Fruit fly (Drosophila melanogaster) whole organism, embryonic: ENCODE data around the gene CG11703.

Experiments
- Ada2b ChIP-seq: fragments of 200-800 bp; sonication (Bioruptor generic); IDR thresholded peaks from 2 replicates; pipeline ENCODE4 v1.3.6; 2022; ENCODE audit warnings: missing biosample characterization, missing genetic modification characterization
- Blimp-1 ChIP-seq: fragments of 200-800 bp; sonication (Bioruptor generic); optimal IDR thresholded peaks from 3 replicates; lab custom pipeline; 2018; ENCODE audit warnings: missing biosample characterization, missing genetic modification characterization, mild to moderate bottlenecking, moderate library complexity, missing genetic modification reagents
- CG10209 ChIP-seq: fragments of 200-800 bp; sonication (Bioruptor generic); optimal IDR thresholded peaks from 3 replicates; lab custom pipeline; 2017; ENCODE audit warnings: missing biosample characterization, mild to moderate bottlenecking, missing genetic modification characterization, missing genetic modification reagents
- CG12071 ChIP-seq: fragments of 200-800 bp; sonication (Bioruptor generic); optimal IDR thresholded peaks from 3 replicates; lab custom pipeline; 2018; ENCODE audit warnings: missing biosample characterization, mild to moderate bottlenecking, missing genetic modification characterization
- CG12391 ChIP-seq: fragments of 200-800 bp; sonication (Bioruptor generic); optimal IDR thresholded peaks from 3 replicates; lab custom pipeline; 2018; ENCODE audit warnings: missing biosample characterization, mild to moderate bottlenecking, missing genetic modification characterization, moderate library complexity
- CG13296 ChIP-seq: fragments of 200-800 bp; sonication (Bioruptor generic); optimal IDR thresholded peaks from 3 replicates; lab custom pipeline; 2018; ENCODE audit warnings: missing biosample characterization, mild to moderate bottlenecking, missing genetic modification characterization
- CG14050 ChIP-seq: fragments of 200-800 bp; sonication (Bioruptor generic); IDR thresholded peaks from 3 replicates; pipeline ENCODE4 v1.3.6; 2022; ENCODE audit warnings: missing biosample characterization, missing genetic modification characterization
- CG15073 ChIP-seq: fragments of 200-800 bp; sonication (Bioruptor generic); optimal IDR thresholded peaks from 2 replicates; lab custom pipeline; 2016; ENCODE audit warnings: missing biosample characterization, missing genetic modification characterization
- CG16815 ChIP-seq: fragments of 200-800 bp; sonication (Bioruptor generic); optimal IDR thresholded peaks from 3 replicates; lab custom pipeline; 2017; ENCODE audit warnings: missing biosample characterization, mild to moderate bottlenecking, missing genetic modification characterization
- CG16863 ChIP-seq: fragments of 200-800 bp; sonication (Bioruptor generic); optimal IDR thresholded peaks from 3 replicates; lab custom pipeline; 2016; ENCODE audit warnings: missing biosample characterization, missing genetic modification characterization
- CG17385 ChIP-seq: fragments of 200-800 bp; sonication (Bioruptor generic); optimal IDR thresholded peaks from 3 replicates; lab custom pipeline; 2018; ENCODE audit warnings: missing biosample characterization, mild to moderate bottlenecking, missing genetic modification characterization
- CG17612 ChIP-seq: fragments of 200-800 bp; sonication (Bioruptor generic); IDR thresholded peaks from 2 replicates; pipeline ENCODE4 v1.3.6; 2022; ENCODE audit warnings: missing biosample characterization, missing genetic modification characterization
- CG18599 ChIP-seq: fragments of 200-800 bp; sonication (Bioruptor generic); optimal IDR thresholded peaks from 3 replicates; lab custom pipeline; 2017; ENCODE audit warnings: missing biosample characterization, missing genetic modification characterization, mild to moderate bottlenecking, moderate library complexity, missing genetic modification reagents
- CG18619 ChIP-seq: fragments of 200-800 bp; sonication (Bioruptor generic); optimal IDR thresholded peaks from 3 replicates; lab custom pipeline; 2017; ENCODE audit warnings: missing biosample characterization, mild to moderate bottlenecking, missing genetic modification characterization
- CG2889 ChIP-seq: fragments of 200-800 bp; sonication (Bioruptor generic); IDR thresholded peaks from 3 replicates; pipeline ENCODE4 v1.3.6; 2022; ENCODE audit warnings: missing biosample characterization, missing genetic modification characterization
- CG30431 ChIP-seq: fragments of 200-800 bp; sonication (Bioruptor generic); optimal IDR thresholded peaks from 2 replicates; lab custom pipeline; 2017; ENCODE audit warnings: missing biosample characterization, missing genetic modification characterization
- CG43689 ChIP-seq: fragments of 200-800 bp; sonication (Bioruptor generic); IDR thresholded peaks from 2 replicates; pipeline ENCODE4 v1.3.6; 2022; ENCODE audit warnings: missing biosample characterization, missing genetic modification characterization
- CG8924 ChIP-seq: fragments of 200-800 bp; optimal IDR thresholded peaks from 3 replicates; lab custom pipeline; 2019; ENCODE audit warnings: missing biosample characterization, mild to moderate bottlenecking, missing genetic modification characterization, moderate library complexity
- CoRest ChIP-seq: fragments of 200-800 bp; sonication (Bioruptor generic); optimal IDR thresholded peaks from 3 replicates; lab custom pipeline; 2018; ENCODE audit warnings: missing biosample characterization, mild to moderate bottlenecking, missing genetic modification characterization, moderate library complexity
- Deaf1 ChIP-seq: fragments of 200-800 bp; optimal IDR thresholded peaks from 3 replicates; lab custom pipeline; 2019; ENCODE audit warnings: missing biosample characterization, mild to moderate bottlenecking, missing genetic modification characterization, moderate library complexity
- Dip3 ChIP-seq: fragments of 200-800 bp; sonication (Bioruptor generic); optimal IDR thresholded peaks from 3 replicates; lab custom pipeline; 2016; ENCODE audit warnings: missing biosample characterization, missing genetic modification characterization
- Ets65A ChIP-seq: fragments of 200-800 bp; sonication (Bioruptor generic); peaks from one replicate; lab custom pipeline; 2016; ENCODE audit warnings: missing biosample characterization, missing genetic modification characterization
- Fer3 ChIP-seq: fragments of 200-800 bp; sonication (Bioruptor generic); optimal IDR thresholded peaks from 2 replicates; lab custom pipeline; 2018; ENCODE audit warnings: missing biosample characterization, mild to moderate bottlenecking, missing genetic modification characterization, moderate library complexity
- Hmr ChIP-seq: fragments of 200-800 bp; sonication (Bioruptor generic); optimal IDR thresholded peaks from 3 replicates; lab custom pipeline; 2017; ENCODE audit warnings: mild to moderate bottlenecking, missing biosample characterization, missing genetic modification reagents, missing genetic modification characterization
- Hr51 ChIP-seq, 2 experiments: fragments of 200-800 bp; sonication (Bioruptor generic); optimal IDR thresholded peaks; 2 replicates in 1 of 2; 3 replicates in 1 of 2; lab custom pipeline; 2016 to 2018; ENCODE audit warnings: missing biosample characterization in 2 of 2, missing genetic modification characterization in 2 of 2, mild to moderate bottlenecking in 1 of 2, moderate library complexity in 1 of 2
- Hsf ChIP-seq: fragments of 200-800 bp; sonication (Bioruptor generic); optimal IDR thresholded peaks from 3 replicates; lab custom pipeline; 2016; ENCODE audit warnings: missing biosample characterization, missing genetic modification characterization
- Nf-YC ChIP-seq: fragments of 200-800 bp; optimal IDR thresholded peaks from 3 replicates; lab custom pipeline; 2019; ENCODE audit warnings: missing biosample characterization, mild to moderate bottlenecking, missing genetic modification characterization, moderate library complexity
- NfI ChIP-seq: fragments of 200-800 bp; sonication (Bioruptor generic); optimal IDR thresholded peaks from 3 replicates; lab custom pipeline; 2018; ENCODE audit warnings: missing biosample characterization, mild to moderate bottlenecking, missing genetic modification characterization, moderate library complexity
- PHDP ChIP-seq: fragments of 200-800 bp; sonication (Bioruptor generic); optimal IDR thresholded peaks from 3 replicates; lab custom pipeline; 2018; ENCODE audit warnings: missing biosample characterization, mild to moderate bottlenecking, missing genetic modification characterization, moderate library complexity
- Sox102F ChIP-seq: fragments of 200-800 bp; sonication (Bioruptor generic); optimal IDR thresholded peaks from 2 replicates; lab custom pipeline; 2018; ENCODE audit warnings: missing biosample characterization, mild to moderate bottlenecking, missing genetic modification characterization, moderate library complexity
- Ssrp ChIP-seq: fragments of 200-800 bp; sonication (Bioruptor generic); optimal IDR thresholded peaks from 2 replicates; lab custom pipeline; 2018; ENCODE audit warnings: missing biosample characterization, mild to moderate bottlenecking, missing genetic modification characterization, moderate library complexity
- ase ChIP-seq: fragments of 200-800 bp; sonication (Bioruptor generic); IDR thresholded peaks from 3 replicates; pipeline ENCODE4 v1.3.6; 2022; ENCODE audit warnings: missing biosample characterization, missing genetic modification characterization
- ash1 ChIP-seq: fragments of 200-800 bp; sonication (Bioruptor generic); optimal IDR thresholded peaks from 2 replicates; lab custom pipeline; 2018; ENCODE audit warnings: missing biosample characterization, mild to moderate bottlenecking, missing genetic modification characterization
- bsh ChIP-seq, 2 experiments: fragments of 200-800 bp; sonication (Bioruptor generic); optimal IDR thresholded peaks; 2 replicates each; lab custom pipeline; 2017 to 2018; ENCODE audit warnings: mild to moderate bottlenecking in 2 of 2, missing biosample characterization in 2 of 2, missing genetic modification characterization in 2 of 2, moderate library complexity in 1 of 2
- corto ChIP-seq: fragments of 200-800 bp; sonication (Bioruptor generic); optimal IDR thresholded peaks from 2 replicates; lab custom pipeline; 2016; ENCODE audit warnings: missing biosample characterization, mild to moderate bottlenecking, missing genetic modification characterization, moderate library complexity
- disco-r ChIP-seq: fragments of 200-800 bp; sonication (Bioruptor generic); optimal IDR thresholded peaks from 2 replicates; lab custom pipeline; 2016; ENCODE audit warnings: missing biosample characterization, missing genetic modification characterization
- dpn ChIP-seq, 2 experiments: fragments of 200-800 bp; sonication (Bioruptor generic); optimal IDR thresholded peaks; 3 replicates each; lab custom pipeline; 2016; ENCODE audit warnings: missing biosample characterization in 2 of 2, missing genetic modification characterization in 2 of 2
- esg ChIP-seq: fragments of 200-800 bp; sonication (Bioruptor generic); conservative IDR thresholded peaks from 2 replicates; pipeline ENCODE4 v1.3.6; 2022; ENCODE audit warnings: missing biosample characterization, missing genetic modification characterization
- eve ChIP-seq, 2 experiments: fragments of >200 bp; optimal IDR thresholded peaks; 2 replicates each; lab custom pipeline; 2017; ENCODE audit warnings: missing biosample characterization in 2 of 2, missing genetic modification characterization in 2 of 2
- fd3F ChIP-seq: fragments of 200-800 bp; sonication (Bioruptor generic); optimal IDR thresholded peaks from 2 replicates; lab custom pipeline; 2018; ENCODE audit warnings: missing biosample characterization, mild to moderate bottlenecking, missing genetic modification characterization, moderate library complexity
- hb ChIP-seq: fragments of 200-800 bp; sonication (Bioruptor generic); IDR thresholded peaks from 3 replicates; pipeline ENCODE4 v1.3.6; 2022; ENCODE audit warnings: missing biosample characterization, missing genetic modification characterization; ENCODE audit not compliant: partially characterized antibody
- jigr1 ChIP-seq: fragments of 200-800 bp; sonication (Bioruptor generic); IDR thresholded peaks from 3 replicates; pipeline ENCODE4 v1.3.6; 2022; ENCODE audit warnings: missing biosample characterization, missing genetic modification characterization
- nau ChIP-seq: fragments of 200-800 bp; sonication (Bioruptor generic); optimal IDR thresholded peaks from 3 replicates; lab custom pipeline; 2017; ENCODE audit warnings: missing biosample characterization, mild to moderate bottlenecking, missing genetic modification characterization, missing genetic modification reagents
- odd ChIP-seq: fragments of 200-800 bp; sonication (Bioruptor generic); optimal IDR thresholded peaks from 2 replicates; lab custom pipeline; 2017; ENCODE audit warnings: missing biosample characterization, mild to moderate bottlenecking, missing genetic modification characterization
- phol ChIP-seq: fragments of 200-800 bp; sonication (Bioruptor generic); optimal IDR thresholded peaks from 3 replicates; lab custom pipeline; 2018; ENCODE audit warnings: missing biosample characterization, mild to moderate bottlenecking, missing genetic modification characterization, moderate library complexity
- scrt ChIP-seq: fragments of 200-800 bp; sonication (Bioruptor generic); optimal IDR thresholded peaks from 2 replicates; lab custom pipeline; 2018; ENCODE audit warnings: missing biosample characterization, mild to moderate bottlenecking, missing genetic modification characterization, moderate library complexity
- slp2 ChIP-seq: fragments of 200-800 bp; sonication (Bioruptor generic); optimal IDR thresholded peaks from 2 replicates; lab custom pipeline; 2016; ENCODE audit warnings: missing biosample characterization, missing genetic modification characterization
- trh ChIP-seq: fragments of 200-800 bp; sonication (Bioruptor generic); optimal IDR thresholded peaks from 2 replicates; lab custom pipeline; 2016; ENCODE audit warnings: missing biosample characterization, missing genetic modification characterization
- unpg ChIP-seq: fragments of 200-800 bp; sonication (Bioruptor generic); optimal IDR thresholded peaks from 3 replicates; lab custom pipeline; 2018; ENCODE audit warnings: missing biosample characterization, mild to moderate bottlenecking, missing genetic modification characterization, moderate library complexity

CG11703 gene

DNA sequence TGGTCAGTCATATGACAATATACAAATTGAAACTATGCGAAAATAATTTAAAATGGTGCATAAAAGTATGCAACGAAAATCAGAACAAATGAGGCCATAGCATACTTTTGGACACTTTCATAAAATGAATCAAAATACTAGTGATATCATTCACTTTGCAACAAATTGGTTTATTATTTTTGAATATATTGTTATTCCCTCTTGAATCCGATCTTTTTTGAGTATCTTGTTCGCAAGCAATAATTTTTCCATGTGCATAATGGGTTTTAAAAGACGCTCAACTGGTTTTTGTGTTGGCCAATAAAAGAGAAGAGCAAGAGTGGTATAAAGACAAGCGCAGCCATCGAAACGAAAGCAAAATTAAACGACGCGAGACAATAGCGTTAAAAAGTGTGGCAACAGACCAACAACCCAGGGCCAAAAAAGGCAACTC is 40.2 kb downstream of the CG11703 start (continued):
- TF ChIP-seq jigr1 (no peak), CG18599 (GFP tag; lab: Kevin White, UChicago) (peak; percentile 4), CG16815 (GFP tag; lab: Kevin White, UChicago) (no peak), corto (GFP tag; lab: Kevin White, UChicago) (no peak), CG16863 (GFP tag; lab: Kevin White, UChicago) (no peak), PHDP (tag; lab: Kevin White, UChicago) (peak; percentile 26), CG17385 (GFP tag; lab: Kevin White, UChicago) (peak; percentile 13), phol (tag; lab: Kevin White, UChicago) (no peak), Hmr (GFP tag; lab: Kevin White, UChicago) (peak; percentile 35), CG10209 (peak; percentile 6), Fer3 (tag; lab: Kevin White, UChicago) (peak; percentile 16), slp2 (GFP tag; lab: Kevin White, UChicago) (no peak), Ssrp (tag; lab: Kevin White, UChicago) (peak; percentile 23), Ada2b (peak; percentile 25; the same call in 1 of the 2 replicates), CG18619 (no peak), nau (GFP tag; lab: Kevin White, UChicago) (no peak), NfI (GFP tag; lab: Kevin White, UChicago) (peak; percentile 30), unpg (GFP tag; lab: Kevin White, UChicago) (peak; percentile 27), CG15073 (GFP tag; lab: Kevin White, UChicago) (no peak), CG8924 (peak; percentile 31), CG43689 (no peak), scrt (GFP tag; lab: Kevin White, UChicago) (peak; percentile 14), esg (GFP tag; lab: Robert Waterston, UW) (0 out of 2 replicates have a peak, but pooled peaks have one; percentile 9), Blimp-1 (GFP tag; lab: Kevin White, UChicago) (peak; percentile 16), CG2889 (GFP tag; lab: Robert Waterston, UW) (no peak), ase (GFP tag; lab: Robert Waterston, UW) (no peak), CG14050 (GFP tag; lab: Robert Waterston, UW) (no peak), disco-r (GFP tag; lab: Kevin White, UChicago) (no peak), Sox102F (peak; percentile 18), CG17612 (GFP tag; lab: Robert Waterston, UW) (peak; percentile 98), eve (GFP tag; optimal IDR thresholded peaks at IDR 0.05; lab: Kevin White, UChicago) (peak in 1 of 2 experiments; percentile 30), hb (GFP tag; lab: Robert Waterston, UW) (no peak), CoRest (tag; lab: Kevin White, UChicago) (peak; percentile 48), fd3F (GFP tag; lab: Kevin White, UChicago) (peak; percentile 22), Deaf1 (tag; lab: Kevin White, UChicago) (peak; percentile 1), CG13296 (peak; percentile 44), trh (GFP tag; lab: Kevin White, UChicago) (no peak), Nf-YC (tag; lab: Kevin White, UChicago) (peak; percentile 55), CG30431 (no peak), bsh (GFP tag; optimal IDR thresholded peaks at IDR 0.05; lab: Kevin White, UChicago) (peak in 1 of 2 experiments; percentile 83), CG12391 (tag; lab: Kevin White, UChicago) (peak; percentile 19), dpn (GFP tag; optimal IDR thresholded peaks at IDR 0.05; lab: Kevin White, UChicago) (peak in 1 of 2 experiments; percentile 16), Dip3 (GFP tag; lab: Kevin White, UChicago) (no peak), Ets65A (GFP tag; lab: Kevin White, UChicago) (no peak), Hr51 (GFP tag; optimal IDR thresholded peaks at IDR 0.05; lab: Kevin White, UChicago) (peak in 1 of 2 experiments; percentile 65), CG12071 (GFP tag; lab: Kevin White, UChicago) (no peak), odd (GFP tag; lab: Kevin White, UChicago) (no peak), Hsf (GFP tag; lab: Kevin White, UChicago) (peak; percentile 18), ash1 (GFP tag; lab: Kevin White, UChicago) (no peak)
